Fruit fly (Drosophila melanogaster): Measurements from ENCODE around the gene CG4935.
A peak's percentile ranks its signal among the peaks of the same experiment; 100 is the strongest.

The CG4935 gene

DNA sequence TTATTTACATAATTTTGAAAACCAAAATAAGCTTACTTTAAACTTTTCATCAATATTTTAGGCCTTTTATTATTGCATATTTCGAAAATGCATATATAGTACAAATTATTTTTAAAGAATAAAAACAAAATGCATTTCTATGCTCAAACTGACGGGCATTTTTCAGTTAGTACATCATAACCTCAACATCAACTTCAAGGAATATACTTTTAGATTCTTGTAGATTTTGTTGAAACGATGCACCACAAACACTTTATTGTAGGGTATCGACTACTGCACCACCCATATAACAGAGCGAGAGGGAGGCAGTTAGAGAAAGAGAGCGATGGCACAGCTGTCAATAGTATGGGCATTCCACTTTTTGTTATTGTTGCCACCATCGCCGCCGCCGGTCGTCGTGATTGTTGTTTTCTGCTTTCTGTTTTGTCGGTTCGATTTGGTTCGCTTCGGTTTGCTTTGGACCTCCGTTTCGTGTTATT, 17.9 kb downstream of the CG4935 start (continued):
- TF ChIP-seq CG9876 (GFP tag; optimal IDR thresholded peaks at IDR 0.05) = peak; percentile 19
- peak; percentile 72; the same call in 2 of the 3 replicates for TF ChIP-seq CG11695 (GFP tag; IDR thresholded peaks at IDR 0.05)
- peak; percentile 89 for TF ChIP-seq oc (tag; optimal IDR thresholded peaks at IDR 0.05)
- peak; percentile 67 for TF ChIP-seq CG13624 (GFP tag; optimal IDR thresholded peaks at IDR 0.05)
- TF ChIP-seq crol (GFP tag; IDR thresholded peaks at IDR 0.05) = 0 out of 2 replicates have a peak, but pooled peaks have one; percentile 8
- TF ChIP-seq NFAT (GFP tag; IDR thresholded peaks at IDR 0.05) = no peak
- peak; percentile 56; the same call in 1 of the 2 replicates for TF ChIP-seq Doc2 (GFP tag; IDR thresholded peaks at IDR 0.05)
- peak; percentile 83 for TF ChIP-seq Meics (GFP tag; optimal IDR thresholded peaks at IDR 0.05)
- peak; percentile 74 for TF ChIP-seq CG7987 (GFP tag; optimal IDR thresholded peaks at IDR 0.05)
- peak; percentile 49 to 81 for TF ChIP-seq crp (GFP tag; optimal IDR thresholded peaks at IDR 0.05)
- TF ChIP-seq CoRest (tag; optimal IDR thresholded peaks at IDR 0.05) = peak; percentile 95
- peak; percentile 74 for TF ChIP-seq CG17802 (tag; optimal IDR thresholded peaks at IDR 0.05)
- no peak for TF ChIP-seq mld (GFP tag; IDR thresholded peaks at IDR 0.05; ENCODE audit: partially characterized antibody)
- peak; percentile 97 for TF ChIP-seq gem (tag; optimal IDR thresholded peaks at IDR 0.05)
- peak; percentile 72 for TF ChIP-seq NC2α (GFP tag; optimal IDR thresholded peaks at IDR 0.05)
- TF ChIP-seq CG13123 (GFP tag; optimal IDR thresholded peaks at IDR 0.05) = peak; percentile 79
- TF ChIP-seq Optix (GFP tag; IDR thresholded peaks at IDR 0.05) = peak; percentile 64; the same call in 1 of the 3 replicates
- TF ChIP-seq CG15479 (GFP tag; optimal IDR thresholded peaks at IDR 0.05) = no peak
- TF ChIP-seq CG10274 (GFP tag; optimal IDR thresholded peaks at IDR 0.05) = peak; percentile 99
- peak; percentile 45 for TF ChIP-seq emc (GFP tag; optimal IDR thresholded peaks at IDR 0.05)
- no peak for TF ChIP-seq CG13894 (tag; optimal IDR thresholded peaks at IDR 0.05)
- TF ChIP-seq Side (GFP tag; optimal IDR thresholded peaks at IDR 0.05) = peak; percentile 83
- peak; percentile 83 for TF ChIP-seq CG8359 (GFP tag; optimal IDR thresholded peaks at IDR 0.05; ENCODE audit: borderline replicate concordance)
- peak; percentile 96 for TF ChIP-seq CG7556 (GFP tag; optimal IDR thresholded peaks at IDR 0.05)
- TF ChIP-seq esg (GFP tag; conservative IDR thresholded peaks at IDR 0.05) = peak; percentile 85
- peak; percentile 66 for TF ChIP-seq Atf6 (GFP tag; IDR thresholded peaks at IDR 0.05)
- peak; percentile 37 for TF ChIP-seq CG7271 (tag; optimal IDR thresholded peaks at IDR 0.05)
- TF ChIP-seq GATAe (GFP tag; conservative IDR thresholded peaks at IDR 0.05) = no peak
- peak; percentile 87 for TF ChIP-seq CG6254 (GFP tag; optimal IDR thresholded peaks at IDR 0.05)
- peak; percentile 66 for TF ChIP-seq cg (GFP tag; optimal IDR thresholded peaks at IDR 0.05)
- TF ChIP-seq PHDP (tag; optimal IDR thresholded peaks at IDR 0.05) = peak; percentile 94
- peak; percentile 92 for TF ChIP-seq salm (tag; optimal IDR thresholded peaks at IDR 0.05)
- TF ChIP-seq ara (GFP tag; IDR thresholded peaks at IDR 0.05) = no peak; the same call in 1 of the 2 replicates
- TF ChIP-seq CG11696 (GFP tag; IDR thresholded peaks at IDR 0.05) = no peak
- TF ChIP-seq zfh1 (GFP tag; IDR thresholded peaks at IDR 0.05) = peak; percentile 82
- peak; percentile 25 for TF ChIP-seq CG17912 (GFP tag; optimal IDR thresholded peaks at IDR 0.05)
- peak; percentile 76; the same call in 2 of the 3 replicates for TF ChIP-seq CG34422 (GFP tag; IDR thresholded peaks at IDR 0.05)
- TF ChIP-seq CG32532 (GFP tag; IDR thresholded peaks at IDR 0.05) = peak; percentile 51; the same call in 1 of the 2 replicates
- TF ChIP-seq lab (GFP tag; optimal IDR thresholded peaks at IDR 0.05) = peak; percentile 84
- peak; percentile 91 for TF ChIP-seq tio (GFP tag; optimal IDR thresholded peaks at IDR 0.05)
- TF ChIP-seq CG43689 (GFP tag; IDR thresholded peaks at IDR 0.05) = 0 out of 2 replicates have a peak, but pooled peaks have one; percentile 10
- peak; percentile 10 for TF ChIP-seq CG9797 (GFP tag; optimal IDR thresholded peaks at IDR 0.05)
- peak; percentile 94 for TF ChIP-seq unpg (GFP tag; optimal IDR thresholded peaks at IDR 0.05)
- TF ChIP-seq Sry-δ (GFP tag; optimal IDR thresholded peaks at IDR 0.05) = peak; percentile 29
- peak; percentile 59 for TF ChIP-seq Sry-β (GFP tag; optimal IDR thresholded peaks at IDR 0.05)
- peak; percentile 95 for TF ChIP-seq az2 (GFP tag; optimal IDR thresholded peaks at IDR 0.05)
- peak; percentile 58 for TF ChIP-seq Lpt (GFP tag; optimal IDR thresholded peaks at IDR 0.05)
- TF ChIP-seq CG11398 (GFP tag; optimal IDR thresholded peaks at IDR 0.05) = peak; percentile 85
- TF ChIP-seq HLH4C (GFP tag; IDR thresholded peaks at IDR 0.05; ENCODE audit: partially characterized antibody) = no peak
